Worm (Caenorhabditis elegans) whole organism, L1 larva: ENCODE measurements around the gene C02D5.4.

Experiments
- F16B12.6 ChIP-seq: fragments of 150-350 bp; optimal IDR thresholded peaks from 2 replicates; lab custom pipeline; 2014; ENCODE audit warnings: missing biosample characterization, missing genetic modification characterization
- ama-1 ChIP-seq: fragments of 150-350 bp; optimal IDR thresholded peaks from 2 replicates; lab custom pipeline; 2014
- elt-3 ChIP-seq, 6 experiments: fragments of 150-350 bp in 1 of 6; sonication (generic microtip); optimal IDR thresholded peaks; 2 replicates each; lab custom pipeline; 2017 to 2018; ENCODE audit warnings: missing biosample characterization in 6 of 6, missing genetic modification characterization in 6 of 6, inconsistent platforms in 1 of 6
- nhr-28 ChIP-seq: fragments of 150-350 bp; optimal IDR thresholded peaks from 2 replicates; lab custom pipeline; 2014; ENCODE audit warnings: missing biosample characterization, missing genetic modification characterization
- tbx-2 ChIP-seq: sonication (generic microtip); optimal IDR thresholded peaks from 2 replicates; lab custom pipeline; 2016; ENCODE audit warnings: missing genetic modification characterization, missing compliant biosample characterization

DNA sequence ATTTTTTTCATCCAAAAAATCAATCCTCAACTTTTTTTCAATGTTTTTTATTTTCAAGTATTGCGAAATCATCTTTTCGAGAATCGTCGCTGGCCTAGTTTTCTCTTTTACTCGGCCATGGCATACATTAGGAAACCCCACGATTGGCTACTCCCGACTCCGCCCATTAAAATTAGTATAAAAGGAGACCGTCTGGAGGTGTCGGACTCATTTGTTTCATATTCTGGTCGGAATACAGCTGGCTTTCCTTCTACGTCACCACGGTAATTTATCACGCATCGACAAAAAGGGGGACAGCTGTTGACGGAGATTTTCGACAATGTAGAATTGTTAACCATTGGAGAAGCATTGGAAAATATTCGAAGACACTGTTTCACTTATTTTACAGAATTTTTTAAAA is 23.0 kb upstream of the C02D5.4 start:
- TF ChIP-seq ama-1 (lab: Kevin White, UChicago) (peak; percentile 64), elt-3 (tag; optimal IDR thresholded peaks at IDR 0.05; lab: Kevin White, UChicago) (no peak), nhr-28 (tag; lab: Kevin White, UChicago) (no peak), F16B12.6 (tag; lab: Kevin White, UChicago) (no peak), tbx-2 (tag; lab: Kevin White, UChicago) (peak; percentile 81)
